Worm (Caenorhabditis elegans): Measurements from ENCODE around the gene pqn-83.

DNA sequence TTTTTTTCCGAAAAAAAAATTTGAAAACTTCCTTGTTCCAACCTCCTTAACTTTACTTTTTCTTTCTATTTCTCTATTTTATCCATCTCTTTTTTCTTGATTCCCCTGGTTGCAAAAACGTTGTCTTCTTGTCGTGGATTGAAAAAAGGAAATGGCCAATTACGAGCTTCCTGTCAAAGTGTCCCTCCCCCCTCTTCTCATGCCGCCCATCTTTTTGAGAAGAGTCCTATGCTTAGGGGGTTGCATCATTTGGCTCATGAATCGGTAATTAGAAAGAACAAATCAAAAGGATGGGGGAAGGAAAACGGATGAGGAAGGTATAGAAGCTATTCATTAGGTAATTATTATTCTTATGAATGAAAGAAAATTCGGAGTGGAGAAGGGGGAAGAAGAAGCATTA, 27.9 kb upstream of the pqn-83 start:
- TF ChIP-seq zag-1 (tag; optimal IDR thresholded peaks at IDR 0.05): no peak
- no peak for TF ChIP-seq daf-19 (GFP tag; conservative IDR thresholded peaks at IDR 0.05)

Data from whole organism, L4 larva.